Worm (Caenorhabditis elegans): ENCODE results near the gene ZC190.10.

The ZC190.10 gene

DNA sequence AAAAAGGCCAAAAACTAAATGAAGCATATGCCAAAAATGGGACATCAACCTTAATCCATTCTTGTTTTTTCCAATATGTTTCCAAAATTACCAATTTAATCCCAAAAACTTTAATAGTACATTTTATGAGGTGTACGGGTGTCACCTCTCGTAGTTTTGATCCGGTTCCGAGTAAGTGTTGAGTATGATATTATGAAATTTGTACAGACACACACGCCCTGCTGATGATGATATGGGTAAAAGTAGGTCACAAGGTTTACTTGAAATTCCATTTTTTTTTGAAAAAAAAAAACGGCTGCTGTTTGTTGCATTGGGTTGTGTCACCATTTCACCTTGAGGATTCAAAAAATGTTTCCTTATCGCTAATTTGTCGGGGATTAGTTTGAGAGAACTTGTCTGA, 38.2 kb downstream of the ZC190.10 start:
- TF ChIP-seq nhr-25 (tag; optimal IDR thresholded peaks at IDR 0.05) = peak; percentile 8
- TF ChIP-seq egl-27 (tag; optimal IDR thresholded peaks at IDR 0.05) = no peak

DNA sequence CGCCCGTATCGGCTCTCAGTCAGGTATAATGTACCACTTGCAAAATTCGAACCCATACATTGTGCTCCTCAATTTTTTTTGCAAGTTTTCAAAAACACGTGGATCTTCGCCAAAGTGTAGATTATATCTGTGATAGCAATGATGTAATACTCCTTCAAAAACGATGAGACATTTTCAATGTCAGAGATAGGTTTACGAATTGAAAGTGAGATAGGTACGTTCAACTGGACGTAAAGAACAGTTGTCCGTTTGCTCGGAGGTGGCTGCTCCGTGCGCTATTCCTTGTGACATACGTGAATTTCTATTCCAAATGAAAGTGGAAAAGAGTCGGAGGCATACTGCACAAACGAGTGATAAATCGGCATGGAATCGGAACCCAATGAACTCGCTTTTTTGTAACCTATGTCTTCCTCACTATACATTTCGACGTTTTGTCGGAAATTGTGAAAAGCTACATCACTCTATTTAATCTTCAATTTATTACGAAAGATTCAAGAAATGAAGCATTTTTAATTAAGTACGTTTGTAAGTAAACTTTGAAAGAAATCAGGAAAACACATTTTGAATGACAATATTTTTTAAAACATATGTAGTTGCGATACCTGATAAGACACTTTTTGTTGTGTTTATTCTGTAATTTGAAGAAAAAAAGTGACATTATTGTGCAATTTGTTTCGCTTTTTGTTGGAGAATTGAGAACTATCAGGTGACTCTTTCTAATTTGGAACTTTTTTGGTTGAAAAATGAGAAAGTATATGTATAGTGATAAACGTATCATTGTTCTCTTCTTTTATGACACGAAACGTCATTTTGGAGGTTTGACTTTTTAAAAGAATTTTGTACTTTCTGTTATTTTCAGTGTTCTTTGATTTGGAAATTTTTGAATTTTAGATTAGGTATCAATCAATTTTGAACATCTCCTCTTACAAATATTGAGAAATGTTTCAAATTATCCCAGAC, 41.4 kb downstream of the ZC190.10 start:
- TF ChIP-seq lsy-2 (tag; optimal IDR thresholded peaks at IDR 0.05) (no peak), unc-62 (GFP tag; optimal IDR thresholded peaks at IDR 0.05) (no peak), gmeb-1 (tag; optimal IDR thresholded peaks at IDR 0.05) (no peak), mab-5 (tag; optimal IDR thresholded peaks at IDR 0.05) (no peak), snpc-4 (tag; optimal IDR thresholded peaks at IDR 0.05) (no peak), nhr-77 (tag; optimal IDR thresholded peaks at IDR 0.05) (no peak), lin-11 (tag; optimal IDR thresholded peaks at IDR 0.05) (no peak), sem-4 (tag; optimal IDR thresholded peaks at IDR 0.05) (no peak), mbf-1 (tag; optimal IDR thresholded peaks at IDR 0.05) (no peak), unc-55 (GFP tag; optimal IDR thresholded peaks at IDR 0.05) (no peak), R02D3.7 (tag; optimal IDR thresholded peaks at IDR 0.05) (no peak), peb-1 (tag; optimal IDR thresholded peaks at IDR 0.05) (no peak), ceh-82 (tag; optimal IDR thresholded peaks at IDR 0.05) (no peak), nhr-21 (tag; optimal IDR thresholded peaks at IDR 0.05) (no peak), ztf-11 (tag; optimal IDR thresholded peaks at IDR 0.05) (no peak), skn-1 (tag; optimal IDR thresholded peaks at IDR 0.05) (no peak), nhr-11 (tag; optimal IDR thresholded peaks at IDR 0.05) (no peak), elt-3 (tag; optimal IDR thresholded peaks at IDR 0.05) (no peak), crh-2 (tag; optimal IDR thresholded peaks at IDR 0.05) (no peak), mdl-1 (tag; optimal IDR thresholded peaks at IDR 0.05) (no peak), lin-13 (GFP tag; optimal IDR thresholded peaks at IDR 0.05) (no peak), ztf-1 (GFP tag; conservative IDR thresholded peaks at IDR 0.05) (no peak), nhr-6 (tag; optimal IDR thresholded peaks at IDR 0.05) (peak; percentile 46), dmd-4 (tag; optimal IDR thresholded peaks at IDR 0.05) (no peak), nhr-23 (tag; optimal IDR thresholded peaks at IDR 0.05) (no peak), nhr-129 (tag; optimal IDR thresholded peaks at IDR 0.05) (peak; percentile 81), blmp-1 (tag; optimal IDR thresholded peaks at IDR 0.05; ENCODE audit: insufficient read depth) (peak; percentile 30), alr-1 (tag; optimal IDR thresholded peaks at IDR 0.05) (no peak), F13H6.1 (tag; optimal IDR thresholded peaks at IDR 0.05) (peak; percentile 51), unc-39 (tag; optimal IDR thresholded peaks at IDR 0.05) (no peak), sma-3 (GFP tag; optimal IDR thresholded peaks at IDR 0.05) (no peak), sma-9 (GFP tag; optimal IDR thresholded peaks at IDR 0.05) (peak; percentile 74), sma-9 (tag; optimal IDR thresholded peaks at IDR 0.05) (no peak), ama-1 (optimal IDR thresholded peaks at IDR 0.05) (no peak), ceh-16 (tag; optimal IDR thresholded peaks at IDR 0.05) (no peak), nhr-25 (tag; optimal IDR thresholded peaks at IDR 0.05) (no peak), ZK546.5 (tag; optimal IDR thresholded peaks at IDR 0.05) (no peak), elt-1 (tag; optimal IDR thresholded peaks at IDR 0.05) (no peak), zag-1 (tag; optimal IDR thresholded peaks at IDR 0.05) (no peak), C34F6.9 (tag; optimal IDR thresholded peaks at IDR 0.05) (no peak), lin-39 (tag; optimal IDR thresholded peaks at IDR 0.05) (no peak), ztf-4 (tag; optimal IDR thresholded peaks at IDR 0.05) (no peak), fos-1 (tag; optimal IDR thresholded peaks at IDR 0.05) (peak; percentile 28), egl-27 (tag; optimal IDR thresholded peaks at IDR 0.05) (no peak), Y55F3AM.14 (GFP tag; optimal IDR thresholded peaks at IDR 0.05) (no peak), nhr-237 (tag; optimal IDR thresholded peaks at IDR 0.05) (no peak), aly-2 (tag; optimal IDR thresholded peaks at IDR 0.05) (no peak), nhr-10 (tag; optimal IDR thresholded peaks at IDR 0.05) (no peak), nhr-12 (tag; optimal IDR thresholded peaks at IDR 0.05) (no peak)
